Worm (Caenorhabditis elegans): Measurements from ENCODE around the gene dach-1.

- TF ChIP-seq snpc-4 (GFP tag; optimal IDR thresholded peaks at IDR 0.05) = no peak
- TF ChIP-seq snpc-4 (tag; optimal IDR thresholded peaks at IDR 0.05) = no peak
- TF ChIP-seq lin-40 (tag; optimal IDR thresholded peaks at IDR 0.05) = no peak
- no peak for TF ChIP-seq Y79H2A.3 (GFP tag; conservative IDR thresholded peaks at IDR 0.05)
- no peak for TF ChIP-seq pha-4 (tag; optimal IDR thresholded peaks at IDR 0.05)
- TF ChIP-seq sea-2 (GFP tag; IDR thresholded peaks at IDR 0.05) = no peak
Observed at ce11 chrV:3968929-3969328, 19.1 kb downstream of the dach-1 start.
